Worm (Caenorhabditis elegans) whole organism, midembryonic: ENCODE results near the gene twk-45.
"Not testable (repeated sequence)": the region's sequence is repeated elsewhere in the genome, so short reads cannot be mapped to it uniquely, and the experiment has no call there.

ENCODE experiments used
- T22C8.4 ChIP-seq: fragments of 200-800 bp; sonication (Bioruptor generic); IDR thresholded peaks from 2 replicates; pipeline ENCODE4 v1.3.6; 2022; ENCODE audit warnings: missing genetic modification characterization, missing compliant biosample characterization
- cog-1 ChIP-seq: sonication (generic microtip); optimal IDR thresholded peaks from 2 replicates; lab custom pipeline; 2016; ENCODE audit warnings: missing genetic modification characterization, missing compliant biosample characterization
- flt-1 ChIP-seq: fragments of 200-800 bp; sonication (Bioruptor generic); IDR thresholded peaks from 2 replicates; pipeline ENCODE4 v1.3.6; 2022; ENCODE audit warnings: missing genetic modification characterization, missing compliant biosample characterization
- klf-2 ChIP-seq: fragments of 200-800 bp; sonication (Bioruptor generic); conservative IDR thresholded peaks from 2 replicates; pipeline ENCODE4 v1.3.6; 2022; ENCODE audit warnings: missing genetic modification reagents, missing genetic modification characterization, missing compliant biosample characterization
- med-1 ChIP-seq: sonication (generic microtip); optimal IDR thresholded peaks from 2 replicates; lab custom pipeline; 2017; ENCODE audit warnings: missing genetic modification characterization, mild to moderate bottlenecking, missing compliant biosample characterization, antibody characterized with exemption, missing genetic modification reagents; ENCODE audit not compliant: insufficient read depth
- ref-1 ChIP-seq: fragments of 200-800 bp; sonication (Bioruptor generic); conservative IDR thresholded peaks from 2 replicates; pipeline ENCODE4 v1.3.6; 2022; ENCODE audit warnings: missing genetic modification reagents, missing genetic modification characterization, missing compliant biosample characterization
- tab-1 ChIP-seq: fragments of 200-800 bp; sonication (Bioruptor generic); IDR thresholded peaks from 2 replicates; pipeline ENCODE4 v1.3.6; 2022; ENCODE audit warnings: missing genetic modification characterization, missing compliant biosample characterization
- ztf-23 ChIP-seq: fragments of 200-800 bp; sonication (Bioruptor generic); IDR thresholded peaks from 2 replicates; pipeline ENCODE4 v1.3.6; 2022; ENCODE audit warnings: missing genetic modification reagents, missing genetic modification characterization, missing compliant biosample characterization
- ztf-29 ChIP-seq: fragments of 200-800 bp; sonication (Bioruptor generic); IDR thresholded peaks from 2 replicates; pipeline ENCODE4 v1.3.6; 2022; ENCODE audit warnings: missing genetic modification reagents, missing genetic modification characterization, missing compliant biosample characterization

The twk-45 gene

DNA sequence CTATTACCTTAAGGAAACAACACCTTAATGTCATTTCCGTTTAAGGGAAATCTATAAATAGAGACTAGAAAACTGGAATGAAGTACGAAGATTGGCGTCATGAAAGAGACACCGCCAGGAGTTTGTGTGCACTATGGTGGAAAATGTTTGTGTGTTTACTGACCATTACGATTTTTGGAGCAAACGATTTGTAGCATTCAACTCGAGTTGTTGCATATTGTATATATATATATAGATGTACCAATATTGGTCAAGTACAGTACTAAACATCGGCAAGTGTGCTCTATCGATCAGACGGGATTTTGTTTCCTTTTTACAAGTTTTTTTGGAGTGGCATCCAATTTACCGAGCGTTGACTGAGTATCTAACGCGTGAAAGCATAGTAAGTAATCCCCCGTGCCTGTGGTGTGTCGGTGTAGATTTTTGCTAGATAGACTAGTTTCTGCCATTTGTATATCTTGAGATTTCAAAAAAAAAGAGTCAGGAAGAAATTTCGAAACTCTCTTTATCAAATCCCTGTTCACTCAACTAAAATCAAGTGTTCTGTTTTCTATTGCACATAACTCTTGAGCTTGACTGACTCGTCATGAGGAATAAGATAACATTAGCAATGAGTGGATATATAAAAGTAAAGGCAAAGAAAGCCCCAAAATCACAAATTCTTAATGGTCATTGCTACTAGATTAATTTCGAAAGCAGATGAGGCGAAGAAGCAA lies at the start of gene twk-45, which contains the start of gene Y71H2AM.25:
twk-45 (minus strand) TSS at position 101 of the 716 bp plus-strand sequence.
Y71H2AM.25 (plus strand) TSS at position 666 of the 716 bp plus-strand sequence.
- no peak for TF ChIP-seq tab-1 (GFP tag; lab: Robert Waterston, UW)
- no peak for TF ChIP-seq med-1

- TF ChIP-seq ztf-23; ref-1 (GFP tag; lab: Robert Waterston, UW); ztf-29 (GFP tag; lab: Robert Waterston, UW): not testable (repeated sequence)
Observed at ce11 chrIII:2846747-2847146, 45.0 kb upstream of the twk-45 start, which contains the start of gene H34I24.1. TSS of gene H34I24.1 (plus strand) at chrIII:2847047.

DNA sequence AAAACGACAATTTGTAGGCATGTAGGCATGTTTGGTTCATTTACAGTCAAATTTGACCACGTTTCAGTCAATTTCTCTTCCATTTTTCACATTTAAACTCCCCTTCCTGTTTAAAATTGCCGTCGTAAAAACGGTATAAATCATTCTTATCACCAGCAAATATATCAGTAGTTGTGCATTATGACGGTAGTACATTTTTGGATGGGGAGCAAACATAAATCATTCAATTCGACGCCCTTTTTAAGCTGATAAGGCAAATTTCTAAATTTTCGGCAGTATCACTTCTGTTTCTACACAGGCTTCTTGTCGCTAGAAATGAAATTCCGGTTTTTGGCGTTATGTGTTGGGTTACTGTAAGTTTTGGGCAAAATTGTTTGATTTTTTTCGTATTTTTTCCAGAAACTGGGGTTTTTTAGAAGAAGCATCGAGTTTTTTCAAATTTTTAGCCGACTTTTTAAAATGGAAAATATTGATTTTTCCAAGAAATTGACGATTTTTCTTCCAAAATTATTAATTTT lies 40.2 kb upstream of the twk-45 start, which contains the start of gene H34I24.2:
H34I24.2 (plus strand) TSS at position 189 of the 518 bp plus-strand sequence.
- TF ChIP-seq ztf-23, result no peak
- TF ChIP-seq T22C8.4 (GFP tag; lab: Robert Waterston, UW), result no peak
- no peak for TF ChIP-seq tab-1 (GFP tag; lab: Robert Waterston, UW)
- no peak for TF ChIP-seq ztf-29 (GFP tag; lab: Robert Waterston, UW)
- no peak for TF ChIP-seq ref-1 (GFP tag; lab: Robert Waterston, UW)
- no peak for TF ChIP-seq med-1
- no peak for TF ChIP-seq cog-1 (tag; lab: Kevin White, UChicago)
- TF ChIP-seq klf-2, result no peak
- TF ChIP-seq flt-1, result no peak

ce11 chrIII:2840877-2841540 lies 39.3 kb upstream of the twk-45 start, which contains the start of gene Y71H2AR.2:
TSS of gene Y71H2AR.2 (minus strand) at chrIII:2840927.
- no peak for TF ChIP-seq ref-1 (GFP tag; lab: Robert Waterston, UW)
- no peak for TF ChIP-seq cog-1 (tag; lab: Kevin White, UChicago)
- no peak for TF ChIP-seq flt-1
- TF ChIP-seq tab-1 (GFP tag; lab: Robert Waterston, UW), result no peak
- TF ChIP-seq T22C8.4 (GFP tag; lab: Robert Waterston, UW), result no peak
- TF ChIP-seq ztf-29 (GFP tag; lab: Robert Waterston, UW), result no peak
- TF ChIP-seq klf-2, result no peak
- TF ChIP-seq ztf-23, result no peak
- TF ChIP-seq med-1, result no peak

DNA sequence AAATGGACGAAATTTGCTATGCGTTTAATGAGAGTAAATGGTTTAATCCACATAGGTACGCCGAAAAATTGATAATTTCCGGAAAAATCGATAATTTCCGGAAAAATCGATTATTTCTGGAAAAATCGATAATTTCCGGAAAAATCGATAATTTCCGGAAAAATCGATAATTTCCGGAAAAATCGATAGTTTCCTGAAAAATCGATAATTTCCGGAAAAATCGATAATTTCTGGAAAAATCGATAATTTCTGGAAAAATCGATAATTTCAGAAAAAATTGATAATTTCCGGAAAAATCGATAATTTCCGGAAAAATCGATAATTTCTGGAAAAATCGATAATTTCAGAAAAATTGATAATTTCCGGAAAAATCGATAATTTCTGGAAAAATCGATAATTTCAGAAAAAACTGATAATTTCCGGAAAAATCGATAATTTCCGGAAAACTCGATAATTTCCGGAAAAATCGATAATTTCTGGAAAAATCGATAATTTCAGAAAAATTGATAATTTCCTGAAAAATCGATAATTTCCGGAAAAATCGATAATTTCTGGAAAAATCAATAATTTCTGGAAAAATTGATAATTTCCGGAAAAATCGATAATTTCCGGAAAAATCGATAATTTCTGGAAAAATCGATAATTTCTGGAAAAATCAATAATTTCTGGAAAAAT lies 35.2 kb upstream of the twk-45 start:
- peak; percentile 100 for TF ChIP-seq T22C8.4 (GFP tag; lab: Robert Waterston, UW)

DNA sequence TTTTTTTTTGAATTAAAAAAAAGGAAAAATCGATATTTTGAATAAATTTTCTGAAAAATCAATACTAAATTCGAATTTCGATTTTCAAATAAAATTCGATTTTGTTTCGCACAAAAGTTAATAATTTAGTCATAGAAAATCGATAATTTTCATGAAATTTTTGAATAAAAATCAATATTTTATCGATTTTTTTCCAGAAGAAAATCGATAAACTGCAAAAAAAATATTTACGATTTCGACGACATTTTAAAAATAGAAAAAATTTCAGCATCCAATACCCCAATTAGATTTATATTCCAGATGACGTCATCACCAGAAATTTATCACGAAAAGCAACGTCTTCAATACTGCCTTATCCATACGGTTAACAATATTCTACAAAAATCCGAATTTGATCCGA lies 34.6 kb upstream of the twk-45 start, which contains the start of gene josd-1:
josd-1 (plus strand) TSS at position 301 of the 400 bp plus-strand sequence.
- no peak for TF ChIP-seq cog-1 (tag; lab: Kevin White, UChicago)
- TF ChIP-seq tab-1 (GFP tag; lab: Robert Waterston, UW), result no peak
- no peak for TF ChIP-seq ztf-23
- no peak for TF ChIP-seq flt-1
- no peak for TF ChIP-seq klf-2
- TF ChIP-seq med-1, result no peak
- no peak for TF ChIP-seq ref-1 (GFP tag; lab: Robert Waterston, UW)
- TF ChIP-seq T22C8.4 (GFP tag; lab: Robert Waterston, UW), result no peak; the same call in 1 of the 2 replicates
- no peak for TF ChIP-seq ztf-29 (GFP tag; lab: Robert Waterston, UW)

DNA sequence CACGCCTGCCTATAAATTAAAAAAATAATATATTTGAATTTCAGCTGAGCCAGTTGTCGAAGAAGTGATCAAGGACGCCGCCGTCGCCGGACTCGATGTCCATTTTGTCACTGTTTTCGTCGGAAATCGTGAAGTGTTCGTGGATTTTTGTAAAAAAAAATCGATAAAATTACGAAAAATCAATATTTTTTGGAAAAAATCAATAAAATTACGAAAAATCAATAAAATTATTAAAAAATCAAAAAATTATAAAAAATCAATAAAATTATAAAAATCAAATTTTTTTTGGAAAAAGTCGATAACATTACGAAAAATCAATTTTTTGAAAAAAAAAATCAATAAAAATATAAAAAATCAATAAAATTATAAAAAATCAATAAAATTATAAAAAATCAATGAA lies 33.3 kb upstream of the twk-45 start:
- peak; percentile 77 for TF ChIP-seq T22C8.4 (GFP tag; lab: Robert Waterston, UW)
- TF ChIP-seq cog-1 (tag; lab: Kevin White, UChicago), result no peak
- TF ChIP-seq med-1, result no peak
- no peak for TF ChIP-seq flt-1
- TF ChIP-seq ztf-23, result no peak

DNA sequence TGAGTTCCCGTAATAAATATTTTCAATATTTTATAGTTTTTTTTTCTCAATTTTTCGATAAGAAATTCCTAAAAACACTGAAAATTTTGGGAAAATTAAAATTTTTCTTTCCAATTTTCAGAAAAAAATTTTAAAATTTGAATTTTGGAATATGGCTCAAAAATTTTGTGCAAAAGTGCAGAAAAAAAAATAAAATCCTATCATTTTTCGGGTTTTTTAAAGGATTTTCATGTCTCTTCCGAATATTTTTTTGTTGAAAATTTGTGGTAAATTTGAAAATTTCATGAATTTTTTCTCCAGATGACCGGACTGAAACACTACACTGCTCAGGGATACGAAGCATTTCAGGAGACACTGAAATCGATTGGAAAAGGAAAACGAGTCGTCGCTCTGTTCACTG lies 32.7 kb upstream of the twk-45 start, which contains the start of gene txdc-17:
txdc-17 (plus strand) TSS at position 301 of the 400 bp plus-strand sequence.
- TF ChIP-seq klf-2 (no peak), tab-1 (GFP tag; lab: Robert Waterston, UW) (no peak), ztf-23 (no peak), cog-1 (tag; lab: Kevin White, UChicago) (no peak), ztf-29 (GFP tag; lab: Robert Waterston, UW) (no peak), T22C8.4 (GFP tag; lab: Robert Waterston, UW) (no peak), med-1 (no peak)

ce11 chrIII:2832483-2832882 lies 30.8 kb upstream of the twk-45 start, which contains the start of gene Y71H2AM.29:
TSS of gene Y71H2AM.29 (plus strand) at chrIII:2832783.
- no peak for TF ChIP-seq ztf-29 (GFP tag; lab: Robert Waterston, UW)
- TF ChIP-seq cog-1 (tag; lab: Kevin White, UChicago), result no peak
- TF ChIP-seq ref-1 (GFP tag; lab: Robert Waterston, UW), result no peak
- TF ChIP-seq med-1, result no peak
- no peak for TF ChIP-seq flt-1
- TF ChIP-seq T22C8.4 (GFP tag; lab: Robert Waterston, UW), result no peak
- TF ChIP-seq tab-1 (GFP tag; lab: Robert Waterston, UW), result no peak
- no peak for TF ChIP-seq klf-2
- no peak for TF ChIP-seq ztf-23

DNA sequence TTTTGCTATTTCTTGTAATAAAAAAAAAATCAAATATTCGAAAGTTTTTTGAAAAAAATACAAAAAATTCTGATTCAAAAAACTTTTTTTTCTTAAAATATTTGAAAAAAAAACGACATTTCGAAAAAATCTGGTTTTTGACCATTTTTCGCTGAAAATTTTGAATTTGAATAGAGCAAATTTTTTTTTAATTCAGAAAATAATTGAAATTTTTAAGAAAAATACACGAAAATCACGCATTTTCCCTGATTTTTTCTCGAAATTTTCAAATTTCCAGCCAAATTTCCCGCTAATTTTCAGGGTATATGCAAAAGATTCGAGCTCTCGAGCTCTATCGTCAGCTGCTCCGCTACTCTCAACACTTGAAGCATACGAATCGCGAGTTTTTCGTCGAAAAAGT lies 25.1 kb upstream of the twk-45 start, which contains the start of gene Y71H2AM.1:
Y71H2AM.1 (plus strand) TSS at position 301 of the 400 bp plus-strand sequence.
- TF ChIP-seq T22C8.4 (GFP tag; lab: Robert Waterston, UW) (no peak), med-1 (no peak), tab-1 (GFP tag; lab: Robert Waterston, UW) (no peak), flt-1 (no peak), ztf-29 (GFP tag; lab: Robert Waterston, UW) (no peak)
